Fruit fly (Drosophila melanogaster): Measurements from ENCODE around the gene pxb.

dm6 chr3R:15630076-15630475 is 35.9 kb upstream of the pxb start:
- no peak for TF ChIP-seq CG9948 (tag; optimal IDR thresholded peaks at IDR 0.05)
- no peak for TF ChIP-seq D1 (tag; optimal IDR thresholded peaks at IDR 0.05)
- no peak for TF ChIP-seq CG34367 (tag; optimal IDR thresholded peaks at IDR 0.05)
- no peak for TF ChIP-seq Ets98B (GFP tag; IDR thresholded peaks at IDR 0.05)
- no peak for TF ChIP-seq CG13204 (GFP tag; optimal IDR thresholded peaks at IDR 0.05)
- TF ChIP-seq fd96Ca (GFP tag; IDR thresholded peaks at IDR 0.05): no peak
- no peak for TF ChIP-seq Pif1A (GFP tag; optimal IDR thresholded peaks at IDR 0.05)
- no peak for TF ChIP-seq CG4496 (GFP tag; IDR thresholded peaks at IDR 0.05)

Data from whole organism, pupa.